Worm (Caenorhabditis elegans) whole organism, dauer: ENCODE measurements around the gene C01G6.9.

Experiments
- unc-62 ChIP-seq: sonication (generic microtip); optimal IDR thresholded peaks from 2 replicates; lab custom pipeline; 2017; ENCODE audit warnings: missing biosample characterization, missing genetic modification reagents, missing genetic modification characterization

Gene C01G6.9

ce11 chrII:9263784-9264183 is 31.8 kb downstream of the C01G6.9 start:
- no peak for TF ChIP-seq unc-62 (GFP tag; lab: Kevin White, UChicago)

ce11 chrII:9262845-9263402 is 32.7 kb downstream of the C01G6.9 start:
- no peak for TF ChIP-seq unc-62 (GFP tag; lab: Kevin White, UChicago)

ce11 chrII:9261931-9262562 is 33.6 kb downstream of the C01G6.9 start, which contains the start of gene aqp-2:
aqp-2 (minus strand) TSS chrII:9261981.
- no peak for TF ChIP-seq unc-62 (GFP tag; lab: Kevin White, UChicago)

- TF ChIP-seq unc-62 (GFP tag; lab: Kevin White, UChicago): no peak
Observed at ce11 chrII:9261403-9261802, 34.2 kb downstream of the C01G6.9 start.

ce11 chrII:9260026-9260425 is 35.6 kb downstream of the C01G6.9 start:
- no peak for TF ChIP-seq unc-62 (GFP tag; lab: Kevin White, UChicago)

ce11 chrII:9258566-9258965 is 37.1 kb downstream of the C01G6.9 start:
- TF ChIP-seq unc-62 (GFP tag; lab: Kevin White, UChicago): no peak

- no peak for TF ChIP-seq unc-62 (GFP tag; lab: Kevin White, UChicago)
Observed at ce11 chrII:9258034-9258556, 37.5 kb downstream of the C01G6.9 start.

ce11 chrII:9254187-9254586 is 41.4 kb downstream of the C01G6.9 start, which contains the start of gene nlp-82:
nlp-82 (minus strand) TSS chrII:9254287.
- no peak for TF ChIP-seq unc-62 (GFP tag; lab: Kevin White, UChicago)

ce11 chrII:9251529-9251928 is 44.1 kb downstream of the C01G6.9 start:
- no peak for TF ChIP-seq unc-62 (GFP tag; lab: Kevin White, UChicago)

- TF ChIP-seq unc-62 (GFP tag; lab: Kevin White, UChicago): no peak
Observed at ce11 chrII:9250422-9250821, 45.2 kb downstream of the C01G6.9 start, which contains the start of gene T26C5.4. T26C5.4 (minus strand) TSS chrII:9250522.

- no peak for TF ChIP-seq unc-62 (GFP tag; lab: Kevin White, UChicago)
Observed at ce11 chrII:9246648-9247047, 49.0 kb downstream of the C01G6.9 start, which contains the start of gene T26C5.5. T26C5.5 (minus strand) TSS chrII:9246748.
